Worm (Caenorhabditis elegans) whole organism, L4 larva: Measurements from ENCODE around the gene M05D6.5.
A peak's percentile ranks its signal among the peaks of the same experiment; 100 is the strongest.

Source experiments
- D1046.2 ChIP-seq: fragments of 200-800 bp; sonication (Bioruptor generic); IDR thresholded peaks from 2 replicates; pipeline ENCODE4 v1.3.6; 2022; ENCODE audit warnings: missing genetic modification characterization, missing compliant biosample characterization
- F26F4.8 ChIP-seq: fragments of 200-800 bp; sonication (Bioruptor generic); conservative IDR thresholded peaks from 2 replicates; pipeline ENCODE4 v1.3.6; 2022; ENCODE audit warnings: missing genetic modification characterization, missing compliant biosample characterization
- F44E2.7 ChIP-seq: fragments of 200-800 bp; sonication (Bioruptor generic); IDR thresholded peaks from 2 replicates; pipeline ENCODE4 v2.1.2; 2022; ENCODE audit warnings: missing genetic modification characterization, missing compliant biosample characterization
- T26A8.4 ChIP-seq: fragments of 200-800 bp; sonication (Bioruptor generic); IDR thresholded peaks from 2 replicates; pipeline ENCODE4 v1.3.6; 2022; ENCODE audit warnings: missing genetic modification characterization, missing compliant biosample characterization
- Y105C5A.15 ChIP-seq: fragments of 200-800 bp; sonication (Bioruptor generic); IDR thresholded peaks from 2 replicates; pipeline ENCODE4 v1.3.6; 2022; ENCODE audit warnings: missing genetic modification characterization, missing compliant biosample characterization
- Y48G9A.11 ChIP-seq: fragments of 200-800 bp; sonication (Bioruptor generic); IDR thresholded peaks from 2 replicates; pipeline ENCODE4 v1.3.6; 2022; ENCODE audit warnings: missing genetic modification reagents, missing genetic modification characterization, missing compliant biosample characterization
- Y5F2A.4 ChIP-seq: fragments of 200-800 bp; sonication (Bioruptor generic); optimal IDR thresholded peaks from 2 replicates; lab custom pipeline; 2018; ENCODE audit warnings: mild to moderate bottlenecking, missing genetic modification characterization, missing compliant biosample characterization
- ZK337.2 ChIP-seq: fragments of 200-800 bp; sonication (Bioruptor generic); IDR thresholded peaks from 2 replicates; pipeline ENCODE4 v1.3.6; 2022; ENCODE audit warnings: missing genetic modification reagents, missing genetic modification characterization, missing compliant biosample characterization
- ZK546.5 ChIP-seq, 2 experiments: sonication (generic microtip); optimal IDR thresholded peaks; 2 replicates each; lab custom pipeline; 2017; ENCODE audit warnings: missing biosample characterization in 2 of 2, missing genetic modification characterization in 2 of 2
- aha-1 ChIP-seq: fragments of 150-350 bp; peaks from one replicate; lab custom pipeline; 2014; ENCODE audit warnings: missing biosample characterization, missing genetic modification characterization
- ama-1 ChIP-seq: fragments of 150-350 bp; optimal IDR thresholded peaks from 2 replicates; lab custom pipeline; 2014; ENCODE audit warnings: inconsistent platforms, mixed read lengths
- ceh-20 ChIP-seq: fragments of 200-800 bp; sonication (Bioruptor generic); IDR thresholded peaks from 2 replicates; pipeline ENCODE4 v1.3.6; 2022; ENCODE audit warnings: missing genetic modification reagents, missing genetic modification characterization, missing compliant biosample characterization
- ceh-28 ChIP-seq: fragments of 150-350 bp; optimal IDR thresholded peaks from 2 replicates; lab custom pipeline; 2014; ENCODE audit warnings: missing biosample characterization, missing genetic modification reagents, missing genetic modification characterization
- ceh-82 ChIP-seq: sonication (generic microtip); optimal IDR thresholded peaks from 2 replicates; lab custom pipeline; 2017; ENCODE audit warnings: missing biosample characterization, missing genetic modification characterization
- ces-1 ChIP-seq: fragments of 150-350 bp; sonication (generic microtip); optimal IDR thresholded peaks from 4 replicates; lab custom pipeline; 2014; ENCODE audit warnings: missing biosample characterization, missing genetic modification reagents, missing genetic modification characterization
- ctbp-1 ChIP-seq: fragments of 200-800 bp; sonication (Bioruptor generic); IDR thresholded peaks from 2 replicates; pipeline ENCODE4 v1.3.6; 2022; ENCODE audit warnings: missing genetic modification reagents, missing genetic modification characterization, missing compliant biosample characterization
- daf-12 ChIP-seq: fragments of 150-350 bp; optimal IDR thresholded peaks from 2 replicates; lab custom pipeline; 2014; ENCODE audit warnings: missing biosample characterization, missing genetic modification reagents, missing genetic modification characterization
- daf-19 ChIP-seq: fragments of 200-800 bp; sonication (Bioruptor generic); conservative IDR thresholded peaks from 2 replicates; pipeline ENCODE4 v1.3.6; 2022; ENCODE audit warnings: missing genetic modification characterization, missing compliant biosample characterization
- dpl-1 ChIP-seq: fragments of 150-350 bp; optimal IDR thresholded peaks from 2 replicates; lab custom pipeline; 2014; ENCODE audit warnings: missing biosample characterization, missing genetic modification reagents, missing genetic modification characterization
- duxl-1 ChIP-seq: sonication (generic microtip); optimal IDR thresholded peaks from 2 replicates; lab custom pipeline; 2016; ENCODE audit warnings: mild to moderate bottlenecking, missing genetic modification characterization, moderate library complexity, missing compliant biosample characterization; ENCODE audit not compliant: poor library complexity
- dve-1 ChIP-seq: sonication (generic microtip); optimal IDR thresholded peaks from 2 replicates; lab custom pipeline; 2017; ENCODE audit warnings: antibody characterized with exemption, mild to moderate bottlenecking, missing genetic modification characterization, missing compliant biosample characterization; ENCODE audit not compliant: insufficient read depth
- fkh-10 ChIP-seq: fragments of 150-350 bp; optimal IDR thresholded peaks from 2 replicates; lab custom pipeline; 2014; ENCODE audit warnings: missing biosample characterization, missing genetic modification reagents, missing genetic modification characterization
- fos-1 ChIP-seq: fragments of 150-350 bp; optimal IDR thresholded peaks from 2 replicates; lab custom pipeline; 2014; ENCODE audit warnings: missing biosample characterization, missing genetic modification characterization
- hif-1 ChIP-seq, 2 experiments: sonication (generic microtip); optimal IDR thresholded peaks; 2 replicates each; lab custom pipeline; 2016 to 2017; ENCODE audit warnings: missing compliant biosample characterization in 2 of 2, missing genetic modification characterization in 2 of 2, missing genetic modification reagents in 2 of 2, missing genotype in 2 of 2, mild to moderate bottlenecking in 1 of 2
- hlh-30 ChIP-seq: sonication (generic microtip); optimal IDR thresholded peaks from 2 replicates; lab custom pipeline; 2017; ENCODE audit warnings: antibody characterized with exemption, mild to moderate bottlenecking, missing genetic modification characterization, missing compliant biosample characterization; ENCODE audit not compliant: insufficient read depth
- hmg-1.1 ChIP-seq: fragments of 200-800 bp; sonication (Bioruptor generic); IDR thresholded peaks from 2 replicates; pipeline ENCODE4 v1.3.6; 2022; ENCODE audit warnings: missing genetic modification reagents, missing genetic modification characterization, missing compliant biosample characterization
- lin-15B ChIP-seq: fragments of 150-350 bp; sonication (generic microtip); optimal IDR thresholded peaks from 3 replicates; lab custom pipeline; 2014; ENCODE audit warnings: missing biosample characterization, missing genetic modification characterization
- lin-38 ChIP-seq: fragments of 200-800 bp; sonication (Bioruptor generic); IDR thresholded peaks from 2 replicates; pipeline ENCODE4 v1.3.6; 2022; ENCODE audit warnings: missing genetic modification reagents, missing genetic modification characterization, missing compliant biosample characterization
- lir-3 ChIP-seq: sonication (generic microtip); optimal IDR thresholded peaks from 2 replicates; lab custom pipeline; 2016; ENCODE audit warnings: mild to moderate bottlenecking, missing genetic modification characterization, missing compliant biosample characterization
- lsy-2 ChIP-seq, 2 experiments: fragments of 150-350 bp in 1 of 2; sonication (generic microtip) in 1 of 2; optimal IDR thresholded peaks; 2 replicates each; lab custom pipeline; 2014 to 2017; ENCODE audit warnings: missing biosample characterization in 2 of 2, missing genetic modification characterization in 2 of 2
- madf-9 ChIP-seq: fragments of 200-800 bp; sonication (Bioruptor generic); conservative IDR thresholded peaks from 2 replicates; pipeline ENCODE4 v1.3.6; 2022; ENCODE audit warnings: missing genetic modification reagents, missing genetic modification characterization, missing compliant biosample characterization
- mep-1 ChIP-seq: fragments of 150-350 bp; sonication (generic microtip); optimal IDR thresholded peaks from 3 replicates; lab custom pipeline; 2014; ENCODE audit warnings: missing biosample characterization, missing genetic modification characterization
- mes-2 ChIP-seq: sonication (generic microtip); optimal IDR thresholded peaks from 2 replicates; lab custom pipeline; 2016; ENCODE audit warnings: missing genotype, mild to moderate bottlenecking, missing genetic modification characterization, missing compliant biosample characterization; ENCODE audit not compliant: poor library complexity, severe bottlenecking
- mxl-2 ChIP-seq: fragments of 200-800 bp; sonication (Bioruptor generic); conservative IDR thresholded peaks from 2 replicates; pipeline ENCODE4 v1.3.6; 2022; ENCODE audit warnings: missing genetic modification reagents, missing genetic modification characterization, missing compliant biosample characterization
- nhr-102 ChIP-seq: sonication (generic microtip); optimal IDR thresholded peaks from 2 replicates; lab custom pipeline; 2016; ENCODE audit warnings: mild to moderate bottlenecking, missing genetic modification characterization, moderate library complexity, missing compliant biosample characterization
- nhr-237 ChIP-seq: sonication (generic microtip); optimal IDR thresholded peaks from 2 replicates; lab custom pipeline; 2017; ENCODE audit warnings: missing biosample characterization, missing genetic modification characterization
- nhr-6 ChIP-seq: fragments of 150-350 bp; optimal IDR thresholded peaks from 2 replicates; lab custom pipeline; 2014; ENCODE audit warnings: missing biosample characterization, missing genetic modification characterization
- nhr-76 ChIP-seq: fragments of 150-350 bp; optimal IDR thresholded peaks from 2 replicates; lab custom pipeline; 2014; ENCODE audit warnings: missing biosample characterization, missing genetic modification characterization
- pha-4 ChIP-seq, 2 experiments: fragments of 150-350 bp in 1 of 2; fragments of 200-800 bp in 1 of 2; sonication (Bioruptor generic) in 1 of 2; IDR thresholded peaks in 1 of 2; optimal IDR thresholded peaks in 1 of 2; 2 replicates each; pipeline versions ENCODE4 v1.3.6 to Lab custom; 2014 to 2022; ENCODE audit warnings: missing genetic modification characterization in 2 of 2, missing genetic modification reagents in 2 of 2, missing biosample characterization in 1 of 2, missing compliant biosample characterization in 1 of 2
- pqm-1 ChIP-seq: sonication (generic microtip); optimal IDR thresholded peaks from 2 replicates; lab custom pipeline; 2017; ENCODE audit warnings: missing biosample characterization, missing genetic modification characterization
- saeg-2 ChIP-seq: fragments of 200-800 bp; sonication (Bioruptor generic); IDR thresholded peaks from 2 replicates; pipeline ENCODE4 v1.3.6; 2022; ENCODE audit warnings: missing genetic modification reagents, missing genetic modification characterization, missing compliant biosample characterization
- skn-1 ChIP-seq: fragments of 150-350 bp; optimal IDR thresholded peaks from 2 replicates; lab custom pipeline; 2014; ENCODE audit warnings: missing biosample characterization, missing genetic modification characterization
- snpc-1.2 ChIP-seq: fragments of 200-800 bp; sonication (Bioruptor generic); IDR thresholded peaks from 2 replicates; pipeline ENCODE4 v1.3.6; 2022; ENCODE audit warnings: missing genetic modification reagents, missing genetic modification characterization, missing compliant biosample characterization
- spr-1 ChIP-seq: sonication (generic microtip); optimal IDR thresholded peaks from 2 replicates; lab custom pipeline; 2016; ENCODE audit warnings: mild to moderate bottlenecking, missing genetic modification characterization, missing compliant biosample characterization
- spr-3 ChIP-seq: fragments of 200-800 bp; sonication (Bioruptor generic); optimal IDR thresholded peaks from 2 replicates; lab custom pipeline; 2018; ENCODE audit warnings: mild to moderate bottlenecking, missing genetic modification characterization, missing compliant biosample characterization
- tag-97 ChIP-seq: fragments of 200-800 bp; sonication (Bioruptor generic); IDR thresholded peaks from 2 replicates; pipeline ENCODE4 v1.3.6; 2022; ENCODE audit warnings: missing genetic modification characterization, missing compliant biosample characterization
- unc-62 ChIP-seq, 3 experiments: fragments of 150-350 bp in 1 of 3; sonication (generic microtip); optimal IDR thresholded peaks in 2 of 3; peaks in 1 of 3; 1 replicate in 1 of 3; 2 replicates in 2 of 3; lab custom pipeline; 2014 to 2017; ENCODE audit warnings: missing biosample characterization in 3 of 3, missing genetic modification characterization in 3 of 3, missing genetic modification reagents in 3 of 3, missing genotype in 1 of 3
- vab-7 ChIP-seq: fragments of 200-800 bp; sonication (Bioruptor generic); IDR thresholded peaks from 2 replicates; pipeline ENCODE4 v1.3.6; 2022; ENCODE audit warnings: missing genetic modification reagents, missing genetic modification characterization, missing compliant biosample characterization
- zag-1 ChIP-seq: fragments of 150-350 bp; optimal IDR thresholded peaks from 2 replicates; lab custom pipeline; 2014; ENCODE audit warnings: missing biosample characterization, missing genetic modification characterization
- zfp-3 ChIP-seq: fragments of 200-800 bp; sonication (Bioruptor generic); conservative IDR thresholded peaks from 2 replicates; pipeline ENCODE4 v1.3.6; 2022; ENCODE audit warnings: missing genetic modification reagents, missing genetic modification characterization, missing compliant biosample characterization

The M05D6.5 gene

DNA sequence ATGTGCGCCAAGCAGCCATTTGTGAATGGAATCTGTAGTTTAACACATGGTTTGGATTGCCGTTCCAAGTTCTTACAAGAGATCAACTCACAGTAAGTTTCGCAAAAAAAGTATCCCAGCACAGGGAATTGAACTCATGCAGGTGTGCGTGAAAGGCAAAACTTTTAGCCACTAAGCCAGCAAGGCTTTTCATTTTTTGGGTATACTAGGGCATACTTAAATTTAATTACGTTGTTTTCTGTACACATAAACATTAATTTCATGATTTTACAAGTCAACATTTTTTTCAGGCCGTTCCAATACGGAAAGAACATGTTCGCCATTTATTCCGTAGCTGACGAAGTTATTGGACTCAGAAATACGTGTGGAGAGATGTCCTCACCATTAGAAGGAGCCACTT is 40.5 kb downstream of the M05D6.5 start:
- peak; percentile 31; the same call in 1 of the 2 replicates for TF ChIP-seq saeg-2 (GFP tag; lab: Robert Waterston, UW)
- TF ChIP-seq snpc-1.2 (GFP tag; lab: Robert Waterston, UW) = peak; percentile 85
- no peak for TF ChIP-seq dve-1 (tag; lab: Kevin White, UChicago)
- peak; percentile 80 for TF ChIP-seq duxl-1
- TF ChIP-seq ceh-82 (tag; lab: Kevin White, UChicago) = no peak
- TF ChIP-seq spr-1 (tag; lab: Kevin White, UChicago) = peak; percentile 84
- 0 out of 2 replicates have a peak, but pooled peaks have one; percentile 25 for TF ChIP-seq ZK337.2 (GFP tag; lab: Robert Waterston, UW)
- TF ChIP-seq dpl-1 = no peak
- peak; percentile 79 for TF ChIP-seq mes-2
- TF ChIP-seq hlh-30 (tag; lab: Kevin White, UChicago) = no peak
- no peak for TF ChIP-seq unc-62 (GFP tag; optimal IDR thresholded peaks at IDR 0.05 in 1 of 2; lab: Kevin White, UChicago)
- TF ChIP-seq unc-62 (tag; optimal IDR thresholded peaks at IDR 0.05; lab: Kevin White, UChicago) = no peak
- peak; percentile 79; the same call in 1 of the 2 replicates for TF ChIP-seq zfp-3 (GFP tag; lab: Robert Waterston, UW)
- TF ChIP-seq zag-1 = no peak
- peak; percentile 85 for TF ChIP-seq lir-3
- peak; percentile 85 for TF ChIP-seq lin-38 (GFP tag; lab: Robert Waterston, UW)
- TF ChIP-seq aha-1 (tag; lab: Kevin White, UChicago) = peak; percentile 87
- no peak for TF ChIP-seq pqm-1 (tag; lab: Kevin White, UChicago)
- peak in 1 of 2 experiments; percentile 32 for TF ChIP-seq lsy-2 (tag; optimal IDR thresholded peaks at IDR 0.05; lab: Kevin White, UChicago)
- TF ChIP-seq F26F4.8 (GFP tag; lab: Robert Waterston, UW) = peak; percentile 99
- peak; percentile 73; the same call in 1 of the 2 replicates for TF ChIP-seq vab-7 (GFP tag; lab: Robert Waterston, UW)
- peak; percentile 71; the same call in 1 of the 2 replicates for TF ChIP-seq ceh-20 (GFP tag; lab: Robert Waterston, UW)
- TF ChIP-seq hif-1 (tag; optimal IDR thresholded peaks at IDR 0.05; lab: Kevin White, UChicago) = peak in 1 of 2 experiments; percentile 35
- no peak for TF ChIP-seq nhr-76
- no peak for TF ChIP-seq nhr-237
- TF ChIP-seq pha-4 (GFP tag; IDR thresholded peaks at IDR 0.05; lab: Robert Waterston, UW) = peak; percentile 92
- TF ChIP-seq pha-4 (tag; optimal IDR thresholded peaks at IDR 0.05; lab: Kevin White, UChicago) = no peak
- TF ChIP-seq F44E2.7 (GFP tag; lab: Robert Waterston, UW) = peak; percentile 99
- TF ChIP-seq D1046.2 = peak; percentile 88
- peak; percentile 84 for TF ChIP-seq Y48G9A.11 (GFP tag; lab: Robert Waterston, UW)
- TF ChIP-seq lin-15B = no peak
- no peak for TF ChIP-seq ces-1
- peak; percentile 55 for TF ChIP-seq nhr-102 (tag; lab: Kevin White, UChicago)
- TF ChIP-seq daf-19 (GFP tag; lab: Robert Waterston, UW) = peak; percentile 86
- no peak for TF ChIP-seq mep-1 (tag; lab: Kevin White, UChicago)
- TF ChIP-seq fos-1 = no peak
- TF ChIP-seq fkh-10 (GFP tag; lab: Kevin White, UChicago) = no peak
- TF ChIP-seq tag-97 (GFP tag; lab: Robert Waterston, UW) = no peak
- no peak for TF ChIP-seq nhr-6
- no peak for TF ChIP-seq ZK546.5 (tag; optimal IDR thresholded peaks at IDR 0.05; lab: Kevin White, UChicago)
- TF ChIP-seq daf-12 = no peak
- TF ChIP-seq hmg-1.1 (GFP tag; lab: Robert Waterston, UW) = peak; percentile 50
- 0 out of 2 replicates have a peak, but pooled peaks have one; percentile 54 for TF ChIP-seq mxl-2 (GFP tag; lab: Robert Waterston, UW)
- no peak for TF ChIP-seq ceh-28 (tag; lab: Kevin White, UChicago)
- peak; percentile 42 for TF ChIP-seq ama-1 (lab: Kevin White, UChicago)
- no peak for TF ChIP-seq skn-1 (tag; lab: Kevin White, UChicago)
- peak; percentile 81 for TF ChIP-seq T26A8.4
- no peak for TF ChIP-seq madf-9 (GFP tag; lab: Robert Waterston, UW)
- peak; percentile 82 for TF ChIP-seq spr-3
- TF ChIP-seq Y105C5A.15 (GFP tag; lab: Robert Waterston, UW) = 0 out of 2 replicates have a peak, but pooled peaks have one; percentile 48
- TF ChIP-seq Y5F2A.4 (GFP tag; lab: Kevin White, UChicago) = peak; percentile 88
- TF ChIP-seq ctbp-1 (GFP tag; lab: Robert Waterston, UW) = peak; percentile 80
